Fruit fly (Drosophila melanogaster): ENCODE data around the gene Rdl.
A peak's percentile ranks its signal among the peaks of the same experiment; 100 is the strongest.

The Rdl gene

DNA sequence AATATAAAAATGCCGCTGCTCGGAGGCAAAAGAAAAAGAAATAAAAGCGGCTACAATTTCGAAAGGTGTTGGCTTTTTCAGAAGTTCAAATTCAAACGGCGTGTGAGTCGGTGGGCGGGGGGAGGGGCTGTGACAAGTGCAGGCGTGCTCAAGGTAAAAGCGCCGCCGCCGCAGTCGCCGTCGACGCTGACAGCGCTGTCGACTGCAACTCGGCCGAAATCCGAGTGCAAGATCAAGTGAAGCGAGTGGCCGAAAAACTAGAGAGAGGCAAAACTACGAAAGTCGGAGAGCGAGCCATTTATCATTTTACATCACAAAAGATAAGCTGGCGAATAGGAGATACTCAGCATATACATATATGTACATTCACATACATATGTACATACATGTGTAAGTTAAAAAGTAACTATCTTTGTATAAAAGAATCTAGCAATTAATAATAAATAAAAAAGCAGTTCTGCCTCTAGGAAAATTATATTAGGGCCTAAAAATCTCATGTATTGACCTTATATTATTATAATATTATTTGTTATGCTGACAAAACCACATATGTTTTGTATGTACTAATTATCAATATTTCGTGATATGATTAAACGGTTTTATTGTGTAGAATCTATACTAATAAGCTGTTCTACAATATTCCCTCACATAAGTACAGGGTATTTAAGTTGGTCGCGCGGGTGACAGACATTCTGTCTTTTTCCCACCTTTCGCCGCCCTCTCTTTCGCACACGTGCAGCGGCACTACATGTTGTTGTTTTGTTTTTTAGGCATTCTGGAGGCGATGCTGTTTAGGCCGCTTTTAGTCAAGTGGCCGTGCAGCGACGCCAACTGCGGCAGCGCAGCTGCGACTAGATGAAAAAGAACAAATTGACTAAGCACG is 53.0 kb downstream of the Rdl start:
- TF ChIP-seq Hr96 (GFP tag; optimal IDR thresholded peaks at IDR 0.05) (peak; percentile 42), CG7045 (GFP tag; optimal IDR thresholded peaks at IDR 0.05) (no peak), CG11617 (GFP tag; optimal IDR thresholded peaks at IDR 0.05) (peak; percentile 35), toe (GFP tag; optimal IDR thresholded peaks at IDR 0.05) (no peak), Mnt (GFP tag; optimal IDR thresholded peaks at IDR 0.05) (peak; percentile 18)

DNA sequence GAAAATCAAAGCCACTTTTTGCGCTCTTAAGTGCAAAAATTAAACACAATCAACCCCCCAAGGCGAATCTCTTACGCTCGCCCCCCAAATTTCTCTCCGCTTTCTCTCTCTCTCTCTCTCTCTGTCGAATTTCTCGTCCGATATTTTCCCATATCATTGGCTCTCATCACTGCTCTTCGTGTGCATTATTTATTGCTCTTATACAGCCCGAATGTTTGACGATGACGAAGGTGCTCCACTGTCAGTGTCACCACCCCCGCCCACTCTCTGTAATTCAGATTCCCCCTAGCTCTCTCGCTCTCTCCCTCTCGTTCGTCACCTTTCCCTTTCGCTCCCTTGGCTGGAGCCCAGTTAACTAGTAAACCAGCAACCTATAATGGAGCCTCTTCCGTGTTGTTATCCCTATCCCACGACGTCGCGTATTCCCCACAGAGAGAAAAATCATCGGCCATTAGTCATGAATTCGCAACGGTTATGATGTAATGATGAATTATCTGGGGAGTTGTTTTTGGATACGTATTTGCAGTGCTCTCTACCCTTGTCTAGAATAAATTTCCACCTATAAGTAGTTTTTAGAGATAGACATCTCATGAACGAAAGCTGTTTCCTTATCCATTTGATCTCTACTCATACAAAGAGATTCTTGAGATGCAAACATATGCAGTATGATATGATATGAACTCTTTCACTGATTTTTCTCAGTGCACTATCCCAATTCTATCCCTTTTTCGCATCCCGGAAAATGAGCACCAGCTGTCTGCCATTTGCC is 54.1 kb downstream of the Rdl start:
- TF ChIP-seq kay (GFP tag; ENCODE audit: borderline replicate concordance) (peak; percentile 79), CG7045 (GFP tag; optimal IDR thresholded peaks at IDR 0.05) (peak; percentile 19), cic (GFP tag; optimal IDR thresholded peaks at IDR 0.05) (no peak), bab1 (GFP tag; optimal IDR thresholded peaks at IDR 0.05) (no peak)

DNA sequence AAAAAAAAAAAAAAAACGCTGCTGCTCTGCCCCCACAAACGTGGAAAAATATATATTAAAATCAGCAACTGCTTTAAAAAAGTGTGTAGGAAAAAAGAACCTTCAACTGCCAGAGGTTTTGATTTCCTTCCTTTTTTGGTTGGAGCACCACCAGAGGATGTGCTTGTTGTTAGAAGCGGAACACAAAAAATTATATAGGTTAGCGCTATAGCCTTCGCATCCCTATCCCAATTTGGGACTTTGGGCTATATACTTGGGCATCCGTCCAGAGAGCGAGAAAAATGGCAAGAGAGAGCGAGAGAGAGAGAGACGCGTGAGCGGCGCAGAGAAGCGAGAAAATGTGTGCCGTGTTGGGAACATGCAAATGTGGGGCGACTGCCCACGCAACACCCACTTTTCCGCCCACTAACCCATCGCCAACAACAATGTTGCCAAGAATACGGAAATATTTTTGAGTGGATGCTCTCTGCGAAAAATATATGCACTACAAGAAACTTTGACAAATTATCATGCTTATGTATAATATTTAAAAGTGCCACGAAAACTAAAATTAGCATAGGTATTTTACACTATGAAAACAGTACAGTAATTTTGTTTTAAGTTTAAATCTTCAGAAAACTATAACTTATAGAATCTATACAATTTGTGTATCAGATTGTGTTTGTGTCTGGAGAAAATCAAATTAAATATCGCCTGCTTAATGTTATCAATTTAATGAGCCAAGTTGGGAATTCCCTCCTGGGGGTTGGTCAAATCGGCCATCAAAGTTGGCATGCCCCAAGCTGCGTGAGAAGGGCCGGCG is 54.9 kb downstream of the Rdl start:
- TF ChIP-seq CG7101 (tag; optimal IDR thresholded peaks at IDR 0.05) (peak; percentile 12), Clk (GFP tag; optimal IDR thresholded peaks at IDR 0.05) (peak; percentile 57), CG11617 (GFP tag; optimal IDR thresholded peaks at IDR 0.05) (peak; percentile 19), CG14711 (tag; optimal IDR thresholded peaks at IDR 0.05) (peak; percentile 26), CG33017 (tag; optimal IDR thresholded peaks at IDR 0.05) (peak; percentile 47), bab1 (GFP tag; optimal IDR thresholded peaks at IDR 0.05) (no peak), ovo (GFP tag; optimal IDR thresholded peaks at IDR 0.05) (no peak), CG7045 (GFP tag; optimal IDR thresholded peaks at IDR 0.05) (peak; percentile 78), CG12768 (GFP tag; optimal IDR thresholded peaks at IDR 0.05) (peak; percentile 13), pad (GFP tag; optimal IDR thresholded peaks at IDR 0.05) (peak; percentile 35), Mnt (GFP tag; optimal IDR thresholded peaks at IDR 0.05) (peak; percentile 0), CG5204 (GFP tag; optimal IDR thresholded peaks at IDR 0.05) (peak; percentile 79), toe (GFP tag; optimal IDR thresholded peaks at IDR 0.05) (peak; percentile 62), Crg-1 (GFP tag; optimal IDR thresholded peaks at IDR 0.05) (no peak), tj (GFP tag; optimal IDR thresholded peaks at IDR 0.05) (no peak), Hr96 (GFP tag; optimal IDR thresholded peaks at IDR 0.05) (peak; percentile 25), kay (GFP tag; ENCODE audit: borderline replicate concordance) (peak; percentile 74)

DNA sequence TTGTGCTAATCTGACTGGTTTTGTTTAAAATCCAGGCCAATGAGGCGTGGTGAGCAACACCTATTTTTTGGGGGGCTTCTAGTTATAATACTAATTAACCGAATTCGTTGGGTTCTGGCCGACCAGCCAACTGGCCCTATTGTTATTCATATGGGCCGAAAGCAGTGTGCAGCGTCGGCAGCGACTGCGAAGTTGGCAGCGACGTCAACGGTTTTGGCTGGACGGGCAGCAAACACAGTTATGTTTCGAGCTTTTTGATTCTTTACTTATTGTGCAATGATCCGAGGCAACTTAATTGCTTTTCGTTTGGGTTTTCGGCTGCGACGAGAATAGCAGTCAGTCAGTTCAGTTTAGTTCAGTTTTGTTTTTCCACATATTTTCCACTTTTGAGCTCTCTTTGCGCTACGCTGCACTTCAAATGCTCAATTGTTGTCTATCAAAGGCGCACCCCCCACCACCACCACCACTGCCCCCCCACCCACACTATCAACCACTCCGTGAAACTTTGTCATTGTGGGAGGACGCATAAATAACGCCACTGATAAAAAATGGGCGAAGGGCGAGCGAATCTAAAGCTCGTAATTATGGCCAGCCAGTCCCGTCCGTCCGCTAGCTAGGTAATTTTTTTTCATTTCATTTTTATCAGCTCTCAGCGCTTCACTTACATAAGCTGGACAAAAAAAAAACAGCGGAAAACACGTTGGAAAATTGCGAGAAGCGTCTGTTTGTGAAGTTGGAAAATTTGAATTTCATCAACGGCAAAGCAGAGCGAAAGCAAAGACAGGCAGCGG is 55.7 kb downstream of the Rdl start:
- TF ChIP-seq CG11617 (GFP tag; optimal IDR thresholded peaks at IDR 0.05) (no peak), cic (GFP tag; optimal IDR thresholded peaks at IDR 0.05) (peak; percentile 15), CG14711 (tag; optimal IDR thresholded peaks at IDR 0.05) (no peak), kay (GFP tag; ENCODE audit: borderline replicate concordance) (peak; percentile 71)

DNA sequence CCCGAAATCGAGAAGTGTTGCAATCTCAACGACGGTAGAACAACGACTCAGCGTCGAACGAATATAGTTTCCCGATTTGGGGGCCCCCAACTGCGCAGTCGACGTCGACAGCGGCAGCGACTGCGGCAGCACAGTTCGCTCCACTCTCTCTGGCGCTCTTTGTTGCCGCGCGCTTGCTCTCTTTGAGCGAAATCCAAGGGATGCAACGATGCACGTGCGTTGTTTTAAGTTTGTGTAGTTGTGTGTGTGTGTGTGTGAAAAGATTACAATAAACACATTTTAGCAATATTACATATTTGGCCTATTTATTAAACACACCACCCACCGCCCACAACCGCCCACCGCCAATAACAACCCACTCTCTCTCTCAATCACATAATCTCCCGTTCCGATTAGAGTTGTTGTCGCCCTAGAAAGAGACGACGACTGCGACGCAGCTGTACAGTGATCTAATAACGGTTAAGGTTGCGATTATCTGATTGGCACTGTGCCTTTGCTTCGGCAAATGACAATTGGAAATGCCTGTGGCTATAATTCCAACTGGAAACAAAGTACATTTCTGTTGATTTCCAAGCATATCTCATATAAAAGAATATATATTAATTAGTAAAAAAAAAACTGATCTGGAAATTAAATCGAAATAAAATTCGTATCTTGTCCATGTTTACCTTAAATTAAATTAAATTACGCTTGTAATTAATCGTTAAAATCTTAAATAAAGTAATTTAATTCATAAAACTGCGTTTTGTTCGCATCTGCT is 56.5 kb downstream of the Rdl start:
- TF ChIP-seq cic (GFP tag; optimal IDR thresholded peaks at IDR 0.05) (peak; percentile 24), tj (GFP tag; optimal IDR thresholded peaks at IDR 0.05) (peak; percentile 27), Mnt (GFP tag; optimal IDR thresholded peaks at IDR 0.05) (peak; percentile 74), kay (GFP tag; ENCODE audit: borderline replicate concordance) (peak; percentile 32), CG14711 (tag; optimal IDR thresholded peaks at IDR 0.05) (peak; percentile 53), pad (GFP tag; optimal IDR thresholded peaks at IDR 0.05) (no peak), ovo (GFP tag; optimal IDR thresholded peaks at IDR 0.05) (no peak), CG33017 (tag; optimal IDR thresholded peaks at IDR 0.05) (peak; percentile 25), CG12768 (GFP tag; optimal IDR thresholded peaks at IDR 0.05) (peak; percentile 42)

DNA sequence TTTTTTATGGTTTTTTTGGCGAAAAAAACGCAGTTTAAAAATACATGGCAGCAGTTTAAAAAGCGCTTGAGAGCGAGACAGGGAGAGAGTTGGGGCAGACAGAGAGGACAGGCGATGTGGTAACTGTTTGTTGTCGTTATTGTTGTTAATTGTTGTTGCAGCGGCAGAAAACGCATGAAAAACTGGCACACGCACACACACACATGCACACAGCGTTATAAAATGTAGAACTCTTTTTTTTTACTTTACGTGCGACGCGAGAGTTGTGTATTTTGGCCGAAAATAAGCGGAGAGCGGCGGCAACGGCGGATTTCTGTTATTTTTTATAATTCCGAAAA is 57.1 kb downstream of the Rdl start:
- TF ChIP-seq Hr96 (GFP tag; optimal IDR thresholded peaks at IDR 0.05) = no peak
- no peak for TF ChIP-seq tj (GFP tag; optimal IDR thresholded peaks at IDR 0.05)

All from whole organism, adult.